Fruit fly (Drosophila melanogaster): Measurements from ENCODE around the gene Brd.

The Brd gene

DNA sequence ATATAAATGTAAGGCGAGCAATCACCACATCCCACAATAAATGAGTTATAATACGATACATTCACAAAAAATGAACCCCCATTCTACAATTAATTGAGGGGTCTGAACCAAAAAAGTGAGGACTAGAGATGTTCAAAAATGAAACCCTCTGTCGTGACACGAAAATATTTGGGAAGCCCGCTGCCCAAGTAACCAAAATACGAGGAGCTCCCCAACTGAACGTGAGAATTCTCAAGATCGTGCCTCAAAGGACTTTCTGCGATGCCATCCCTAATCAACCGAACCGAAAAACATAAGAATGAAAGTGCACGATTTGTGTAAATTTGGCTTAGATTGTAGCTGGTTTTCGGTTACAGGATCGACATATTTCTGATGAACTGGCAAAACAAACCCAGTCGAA, 2.0 kb downstream of the Brd start, which contains the start of gene Ocho (continued):
- TF ChIP-seq insv (GFP tag; optimal IDR thresholded peaks at IDR 0.05) (no peak), lola (GFP tag; optimal IDR thresholded peaks at IDR 0.05) (no peak), prd (optimal IDR thresholded peaks at IDR 0.05) (no peak), prd (GFP tag; IDR thresholded peaks at IDR 0.05) (peak; percentile 35; the same call in 1 of the 3 replicates), dmrt11E (tag; optimal IDR thresholded peaks at IDR 0.05) (peak; percentile 59), Dll (GFP tag; IDR thresholded peaks at IDR 0.05; ENCODE audit: partially characterized antibody) (peak; percentile 64; the same call in 3 of the 4 replicates), Hr51 (GFP tag; optimal IDR thresholded peaks at IDR 0.05) (no peak), CG12299 (tag; optimal IDR thresholded peaks at IDR 0.05) (no peak), eve (GFP tag; optimal IDR thresholded peaks at IDR 0.05) (peak in 1 of 2 experiments; percentile 13), CG9437 (GFP tag; optimal IDR thresholded peaks at IDR 0.05) (no peak), otp (GFP tag; IDR thresholded peaks at IDR 0.05) (no peak), CG10366 (GFP tag; IDR thresholded peaks at IDR 0.05) (no peak), CG17385 (GFP tag; optimal IDR thresholded peaks at IDR 0.05) (no peak), Sry-δ (GFP tag; optimal IDR thresholded peaks at IDR 0.05) (peak; percentile 38), unpg (GFP tag; optimal IDR thresholded peaks at IDR 0.05) (no peak), Atf-2 (GFP tag; optimal IDR thresholded peaks at IDR 0.05) (no peak), Oli (tag; optimal IDR thresholded peaks at IDR 0.05) (no peak), CG7745 (tag; optimal IDR thresholded peaks at IDR 0.05) (no peak), Stat92E (GFP tag; optimal IDR thresholded peaks at IDR 0.05) (no peak), CG2199 (GFP tag; IDR thresholded peaks at IDR 0.05) (no peak; the same call in 2 of the 3 replicates), CG3838 (GFP tag; optimal IDR thresholded peaks at IDR 0.05) (no peak), CG8281 (tag; optimal IDR thresholded peaks at IDR 0.05) (no peak), Doc2 (GFP tag; IDR thresholded peaks at IDR 0.05) (no peak), Xrp1 (GFP tag; IDR thresholded peaks at IDR 0.05) (peak; percentile 40; the same call in 1 of the 2 replicates), CG4404 (GFP tag; IDR thresholded peaks at IDR 0.05) (peak; percentile 45), CG6254 (GFP tag; optimal IDR thresholded peaks at IDR 0.05) (no peak), CG15696 (tag; optimal IDR thresholded peaks at IDR 0.05) (peak; percentile 72), CG7928 (GFP tag; optimal IDR thresholded peaks at IDR 0.05) (no peak), CG34224 (GFP tag; IDR thresholded peaks at IDR 0.05; ENCODE audit: partially characterized antibody) (no peak), pho (GFP tag; optimal IDR thresholded peaks at IDR 0.05) (no peak), kah (GFP tag; optimal IDR thresholded peaks at IDR 0.05) (no peak), pzg (GFP tag; optimal IDR thresholded peaks at IDR 0.05) (no peak), sens (GFP tag) (peak; percentile 75), ewg (GFP tag; optimal IDR thresholded peaks at IDR 0.05) (no peak), pnt (GFP tag; optimal IDR thresholded peaks at IDR 0.05) (no peak), Doc3 (GFP tag; IDR thresholded peaks at IDR 0.05; ENCODE audit: partially characterized antibody) (peak; percentile 40; the same call in 1 of the 3 replicates), CG8765 (GFP tag; IDR thresholded peaks at IDR 0.05) (peak; percentile 27; the same call in 1 of the 2 replicates), CG30020 (tag; optimal IDR thresholded peaks at IDR 0.05) (no peak), CG1233 (GFP tag; optimal IDR thresholded peaks at IDR 0.05) (no peak), Hr78 (GFP tag; optimal IDR thresholded peaks at IDR 0.05) (no peak), bbx (GFP tag; IDR thresholded peaks at IDR 0.05; ENCODE audit: partially characterized antibody) (peak; percentile 51; the same call in 1 of the 2 replicates), jigr1 (GFP tag; IDR thresholded peaks at IDR 0.05) (no peak), CG4854 (GFP tag; optimal IDR thresholded peaks at IDR 0.05) (no peak), CG7963 (GFP tag; IDR thresholded peaks at IDR 0.05; ENCODE audit: partially characterized antibody) (no peak), D19B (GFP tag; optimal IDR thresholded peaks at IDR 0.05) (no peak), CG2129 (GFP tag; IDR thresholded peaks at IDR 0.05; ENCODE audit: partially characterized antibody) (peak; percentile 61), CG2712 (tag; optimal IDR thresholded peaks at IDR 0.05) (peak; percentile 6), CG8924 (tag; optimal IDR thresholded peaks at IDR 0.05) (no peak), dm (GFP tag; optimal IDR thresholded peaks at IDR 0.05) (no peak)
